Comparison of ENCODE assay signal across 3 fruit fly cellular contexts in genomic region chr3R:8722962-8723548, dm6.
TF ChIP-seq lines count a peak whose summit lies in the region.

Gene nom, plus strand, starts transcription at chr3R:8723174.

- TF ChIP-seq CTCF in whole organism, embryonic (GFP tag; optimal IDR thresholded peaks at IDR 0.05; lab: Kevin White, UChicago), result no peak

TF ChIP-seq in whole organism, adult, 20 proteins besides CTCF, POLR2A, EP300 and RAD21:
- no peak for TF ChIP-seq CG7045 (GFP tag; optimal IDR thresholded peaks at IDR 0.05; lab: Kevin White, UChicago)
- TF ChIP-seq CG5204 (GFP tag; optimal IDR thresholded peaks at IDR 0.05; lab: Kevin White, UChicago), result no peak
- no peak for TF ChIP-seq cic (GFP tag; optimal IDR thresholded peaks at IDR 0.05; lab: Kevin White, UChicago)
- TF ChIP-seq tj (GFP tag; optimal IDR thresholded peaks at IDR 0.05; lab: Kevin White, UChicago), result peak; percentile 58
- TF ChIP-seq Hr96 (GFP tag; optimal IDR thresholded peaks at IDR 0.05; lab: Kevin White, UChicago), result no peak

TF ChIP-seq in whole organism, embryonic, 481 proteins besides CTCF, POLR2A, EP300 and RAD21:
- TF ChIP-seq Pdp1 (GFP tag; optimal IDR thresholded peaks at IDR 0.05; lab: Kevin White, UChicago) (peak in 1 of 2 experiments; percentile 49), CG18011 (GFP tag; optimal IDR thresholded peaks at IDR 0.05; lab: Kevin White, UChicago) (peak; percentile 29), CG9797 (GFP tag; optimal IDR thresholded peaks at IDR 0.05; lab: Kevin White, UChicago) (peak; percentile 55), E2f2 (GFP tag; IDR thresholded peaks at IDR 0.05; lab: Robert Waterston, UW) (peak; percentile 89), HmgZ (tag; optimal IDR thresholded peaks at IDR 0.05; lab: Kevin White, UChicago) (peak; percentile 11), MESR4 (GFP tag; optimal IDR thresholded peaks at IDR 0.05; lab: Kevin White, UChicago) (peak; percentile 41), MBD-R2 (GFP tag; IDR thresholded peaks at IDR 0.05; lab: Robert Waterston, UW) (peak; percentile 80), ranshi (GFP tag; IDR thresholded peaks at IDR 0.05; lab: Robert Waterston, UW) (no peak), Med (GFP tag; lab: Kevin White, UChicago) (peak; percentile 67), pzg (GFP tag; optimal IDR thresholded peaks at IDR 0.05; lab: Kevin White, UChicago) (peak; percentile 48), phol (tag; optimal IDR thresholded peaks at IDR 0.05; lab: Kevin White, UChicago) (peak; percentile 35), crp (GFP tag; optimal IDR thresholded peaks at IDR 0.05; lab: Kevin White, UChicago) (peak in 1 of 2 experiments; percentile 22), Dp (GFP tag; optimal IDR thresholded peaks at IDR 0.05; lab: Kevin White, UChicago) (peak; percentile 84), row (GFP tag; IDR thresholded peaks at IDR 0.05; lab: Robert Waterston, UW) (peak; percentile 6; the same call in 1 of the 3 replicates), Rx (GFP tag; IDR thresholded peaks at IDR 0.05; lab: Robert Waterston, UW) (no peak), CG12942 (GFP tag; optimal IDR thresholded peaks at IDR 0.05; lab: Kevin White, UChicago) (no peak), caup (GFP tag; optimal IDR thresholded peaks at IDR 0.05; lab: Kevin White, UChicago; ENCODE audit: severe bottlenecking) (no peak), Sin3A (optimal IDR thresholded peaks at IDR 0.05; lab: Kevin White, UChicago) (peak; percentile 23), gfzf (GFP tag; optimal IDR thresholded peaks at IDR 0.05; lab: Kevin White, UChicago) (peak; percentile 17), Oli (tag; optimal IDR thresholded peaks at IDR 0.05; lab: Kevin White, UChicago) (no peak), stwl (tag; optimal IDR thresholded peaks at IDR 0.05; lab: Kevin White, UChicago) (peak; percentile 49), psq (GFP tag; optimal IDR thresholded peaks at IDR 0.05; lab: Kevin White, UChicago) (no peak), Doc2 (GFP tag; IDR thresholded peaks at IDR 0.05; lab: Robert Waterston, UW) (no peak), BEAF-32 (GFP tag; optimal IDR thresholded peaks at IDR 0.05; lab: Kevin White, UChicago) (peak; percentile 10), Rfx (GFP tag; IDR thresholded peaks at IDR 0.05; lab: Robert Waterston, UW) (peak; percentile 31; the same call in 1 of the 2 replicates), insv (GFP tag; optimal IDR thresholded peaks at IDR 0.05; lab: Kevin White, UChicago) (peak in 1 of 2 experiments; percentile 7), Myb (GFP tag; optimal IDR thresholded peaks at IDR 0.05; lab: Kevin White, UChicago) (peak; percentile 88), Scr (GFP tag; IDR thresholded peaks at IDR 0.05; lab: Robert Waterston, UW; ENCODE audit: partially characterized antibody) (0 out of 2 replicates have a peak, but pooled peaks have one; percentile 7), CG14860 (GFP tag; IDR thresholded peaks at IDR 0.05; lab: Robert Waterston, UW; ENCODE audit: partially characterized antibody) (0 out of 3 replicates have a peak, but pooled peaks have one; percentile 23), CG10267 (tag; optimal IDR thresholded peaks at IDR 0.05; lab: Kevin White, UChicago) (peak; percentile 89), CG4617 (GFP tag; optimal IDR thresholded peaks at IDR 0.05; lab: Kevin White, UChicago; ENCODE audit: borderline replicate concordance) (peak; percentile 40), vvl (GFP tag; IDR thresholded peaks at IDR 0.05; lab: Robert Waterston, UW) (0 out of 2 replicates have a peak, but pooled peaks have one; percentile 29)
TF ChIP-seq in whole organism, embryonic: peak in this region for 25.

TF ChIP-seq in whole organism, wandering third instar larva, 38 proteins besides CTCF, POLR2A, EP300 and RAD21:
- no peak for TF ChIP-seq Rel (GFP tag; optimal IDR thresholded peaks at IDR 0.05; lab: Kevin White, UChicago)
- TF ChIP-seq Rel (tag; optimal IDR thresholded peaks at IDR 0.05; lab: Kevin White, UChicago), result peak; percentile 77
- TF ChIP-seq Hr78 (GFP tag; optimal IDR thresholded peaks at IDR 0.05; lab: Kevin White, UChicago), result no peak
